Worm (Caenorhabditis elegans): ENCODE results near the gene grd-14.

Gene grd-14

DNA sequence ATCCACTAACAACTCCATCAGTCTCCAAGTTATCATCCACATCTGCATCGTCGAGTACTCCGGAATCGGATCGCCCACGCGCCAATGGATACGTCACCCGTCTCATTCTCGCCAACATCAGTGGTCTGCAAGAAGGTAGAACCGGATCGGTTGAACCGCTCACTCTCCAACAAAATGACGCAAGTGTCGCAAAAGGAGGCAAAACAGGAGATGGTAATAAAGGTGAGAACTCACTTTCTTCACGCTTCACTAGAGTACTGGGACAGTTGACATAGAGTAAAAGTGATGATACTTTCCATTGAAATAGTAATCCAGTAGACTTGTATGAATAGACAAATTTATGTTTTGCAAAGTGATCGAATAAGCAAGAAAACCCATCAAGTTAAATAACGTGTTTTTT, 9.3 kb downstream of the grd-14 start:
- TF ChIP-seq nhr-120 (GFP tag; IDR thresholded peaks at IDR 0.05) (0 out of 2 replicates have a peak, but pooled peaks have one; percentile 78), dpl-1 (GFP tag; optimal IDR thresholded peaks at IDR 0.05) (no peak), B0261.1 (tag; optimal IDR thresholded peaks at IDR 0.05) (no peak), attf-6 (GFP tag; IDR thresholded peaks at IDR 0.05) (no peak), F52B5.7 (tag; optimal IDR thresholded peaks at IDR 0.05) (no peak)

DNA sequence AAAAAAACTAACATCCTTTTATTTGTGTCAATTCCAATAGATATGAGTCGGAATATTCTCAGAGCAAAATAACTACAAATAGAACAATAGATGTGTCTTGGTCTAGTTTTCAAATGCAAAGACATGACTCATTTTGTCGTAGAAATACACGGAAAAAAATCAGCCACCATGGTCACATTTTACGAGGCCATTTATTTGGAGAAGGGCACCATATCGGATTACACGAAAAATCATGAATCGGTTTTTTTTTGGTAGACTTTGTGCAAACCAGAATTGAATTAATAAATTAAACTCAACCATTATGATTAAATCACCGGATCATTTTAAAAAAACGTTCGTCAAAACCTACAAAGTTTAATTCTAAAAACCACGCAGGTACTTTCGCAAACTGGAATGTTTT, 20.6 kb downstream of the grd-14 start, which contains the start of gene H03E18.2:
Gene H03E18.2 (minus strand): TSS at position 101 of the 400 bp plus-strand sequence.
- no peak for TF ChIP-seq ztf-28 (GFP tag; IDR thresholded peaks at IDR 0.05)
- TF ChIP-seq Y53F4B.3 (GFP tag; IDR thresholded peaks at IDR 0.05) = no peak
- TF ChIP-seq cebp-1 (GFP tag; IDR thresholded peaks at IDR 0.05) = no peak
- TF ChIP-seq cebp-1 (tag; optimal IDR thresholded peaks at IDR 0.05) = no peak
- no peak for TF ChIP-seq let-526 (GFP tag; IDR thresholded peaks at IDR 0.05)
- no peak for TF ChIP-seq nhr-120 (GFP tag; IDR thresholded peaks at IDR 0.05)
- no peak for TF ChIP-seq nfya-1 (tag; optimal IDR thresholded peaks at IDR 0.05; ENCODE audit: borderline replicate concordance, insufficient read depth)
- no peak for TF ChIP-seq attf-3 (GFP tag; conservative IDR thresholded peaks at IDR 0.05)
- TF ChIP-seq mxl-1 (tag; optimal IDR thresholded peaks at IDR 0.05) = no peak
- no peak for TF ChIP-seq F37B4.10 (GFP tag; IDR thresholded peaks at IDR 0.05)
- no peak for TF ChIP-seq ceh-91 (GFP tag; IDR thresholded peaks at IDR 0.05)
- TF ChIP-seq ekl-4 (GFP tag; IDR thresholded peaks at IDR 0.05) = no peak
- TF ChIP-seq nhr-80 (tag; optimal IDR thresholded peaks at IDR 0.05) = no peak
- TF ChIP-seq F57C9.4 (tag; optimal IDR thresholded peaks at IDR 0.05) = no peak
- TF ChIP-seq rpc-1 (optimal IDR thresholded peaks at IDR 0.05) = no peak
- TF ChIP-seq rpc-1 (tag; optimal IDR thresholded peaks at IDR 0.05) = no peak
- TF ChIP-seq sdz-38 (tag; optimal IDR thresholded peaks at IDR 0.05) = no peak
- no peak for TF ChIP-seq F57A8.1 (GFP tag; optimal IDR thresholded peaks at IDR 0.05)
- TF ChIP-seq ZK185.1 (tag; optimal IDR thresholded peaks at IDR 0.05; ENCODE audit: poor library complexity, severe bottlenecking) = no peak
- no peak for TF ChIP-seq egl-18 (GFP tag; IDR thresholded peaks at IDR 0.05)

DNA sequence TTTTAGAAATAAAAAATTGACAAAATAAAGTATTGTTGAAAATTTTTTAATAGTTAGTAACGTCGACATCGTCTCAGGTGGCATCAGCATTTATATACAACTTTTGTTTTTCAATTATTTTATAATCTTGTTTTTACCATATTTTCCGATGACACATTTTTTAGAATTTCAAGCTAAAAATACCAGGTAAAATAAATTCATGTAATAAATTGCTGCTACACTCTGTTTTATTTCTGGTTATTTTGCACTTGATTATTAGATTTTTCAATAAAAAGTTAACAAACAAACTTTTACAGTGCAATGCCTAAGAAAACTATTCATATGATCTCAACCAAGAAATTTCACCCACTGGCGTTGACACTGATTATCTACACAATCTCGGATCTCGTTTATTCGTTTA, 21.8 kb downstream of the grd-14 start, which contains the start of gene C03G5.14:
Gene C03G5.14 (plus strand): TSS at position 301 of the 400 bp plus-strand sequence.
- TF ChIP-seq dpff-1 (tag; optimal IDR thresholded peaks at IDR 0.05) (no peak), K11D2.4 (GFP tag; IDR thresholded peaks at IDR 0.05) (no peak), snpc-1.1 (tag; optimal IDR thresholded peaks at IDR 0.05; ENCODE audit: insufficient read depth) (no peak), T07F8.4 (tag; optimal IDR thresholded peaks at IDR 0.05) (no peak), tbx-9 (tag; optimal IDR thresholded peaks at IDR 0.05; ENCODE audit: borderline replicate concordance) (no peak), lir-1 (GFP tag; conservative IDR thresholded peaks at IDR 0.05) (no peak), efl-1 (GFP tag; optimal IDR thresholded peaks at IDR 0.05) (no peak), nfya-1 (tag; optimal IDR thresholded peaks at IDR 0.05; ENCODE audit: borderline replicate concordance, insufficient read depth) (no peak), tlf-1 (GFP tag; optimal IDR thresholded peaks at IDR 0.05) (no peak), mes-4 (tag; optimal IDR thresholded peaks at IDR 0.05) (no peak), F52B5.7 (tag; optimal IDR thresholded peaks at IDR 0.05) (no peak), sea-2 (GFP tag; IDR thresholded peaks at IDR 0.05) (no peak), K12H6.12 (tag; optimal IDR thresholded peaks at IDR 0.05) (no peak), F57A8.1 (GFP tag; optimal IDR thresholded peaks at IDR 0.05) (no peak), lsl-1 (GFP tag; optimal IDR thresholded peaks at IDR 0.05) (no peak), F49E8.2 (tag; optimal IDR thresholded peaks at IDR 0.05; ENCODE audit: insufficient read depth) (no peak), dox-1 (GFP tag; IDR thresholded peaks at IDR 0.05) (no peak), nhr-179 (tag; optimal IDR thresholded peaks at IDR 0.05) (no peak)

Measured in whole organism, young adult.